Worm (Caenorhabditis elegans) whole organism, L1 larva: ENCODE data around the gene B0244.16.

Experiments used
- aly-2 ChIP-seq: fragments of 150-350 bp; optimal IDR thresholded peaks from 2 replicates; lab custom pipeline; 2014; ENCODE audit warnings: missing biosample characterization, missing genetic modification characterization
- egl-27 ChIP-seq, 2 experiments: fragments of 150-350 bp in 1 of 2; sonication (generic microtip); optimal IDR thresholded peaks; 3 replicates each; lab custom pipeline; 2017 to 2018; ENCODE audit warnings: missing biosample characterization in 2 of 2, missing genetic modification characterization in 2 of 2, missing genetic modification reagents in 2 of 2
- fkh-10 ChIP-seq: sonication (generic microtip); optimal IDR thresholded peaks from 2 replicates; lab custom pipeline; 2017; ENCODE audit warnings: missing biosample characterization, missing genetic modification reagents, missing genetic modification characterization
- hpl-2 ChIP-seq: fragments of 150-350 bp; optimal IDR thresholded peaks from 2 replicates; lab custom pipeline; 2014; ENCODE audit warnings: missing biosample characterization, missing genetic modification reagents, missing genetic modification characterization
- lin-14 ChIP-seq: fragments of 200-800 bp; sonication (Bioruptor generic); optimal IDR thresholded peaks from 2 replicates; lab custom pipeline; 2018; ENCODE audit warnings: mild to moderate bottlenecking, missing genetic modification characterization, moderate library complexity, missing compliant biosample characterization
- lin-39 ChIP-seq: fragments of 150-350 bp; optimal IDR thresholded peaks from 2 replicates; lab custom pipeline; 2014; ENCODE audit warnings: missing biosample characterization, missing genetic modification reagents, missing genetic modification characterization
- lsy-2 ChIP-seq, 2 experiments: fragments of 150-350 bp; optimal IDR thresholded peaks; 2 replicates each; lab custom pipeline; 2014; ENCODE audit warnings: missing biosample characterization in 2 of 2, missing genetic modification characterization in 2 of 2
- nhr-237 ChIP-seq: fragments of 150-350 bp; optimal IDR thresholded peaks from 2 replicates; lab custom pipeline; 2014; ENCODE audit warnings: missing biosample characterization, missing genetic modification characterization
- nhr-28 ChIP-seq: fragments of 150-350 bp; optimal IDR thresholded peaks from 2 replicates; lab custom pipeline; 2014; ENCODE audit warnings: missing biosample characterization, missing genetic modification characterization
- skn-1 ChIP-seq: fragments of 150-350 bp; optimal IDR thresholded peaks from 2 replicates; lab custom pipeline; 2014; ENCODE audit warnings: missing biosample characterization, missing genetic modification characterization
- swsn-7 ChIP-seq: sonication (generic microtip); optimal IDR thresholded peaks from 2 replicates; lab custom pipeline; 2016; ENCODE audit warnings: missing genetic modification characterization, missing compliant biosample characterization
- zag-1 ChIP-seq: fragments of 150-350 bp; optimal IDR thresholded peaks from 2 replicates; lab custom pipeline; 2014; ENCODE audit warnings: missing biosample characterization, missing genetic modification characterization
- ztf-11 ChIP-seq, 2 experiments: sonication (generic microtip); optimal IDR thresholded peaks; 2 replicates each; lab custom pipeline; 2016 to 2017; ENCODE audit warnings: missing genetic modification characterization in 2 of 2, missing biosample characterization in 1 of 2, missing compliant biosample characterization in 1 of 2

DNA sequence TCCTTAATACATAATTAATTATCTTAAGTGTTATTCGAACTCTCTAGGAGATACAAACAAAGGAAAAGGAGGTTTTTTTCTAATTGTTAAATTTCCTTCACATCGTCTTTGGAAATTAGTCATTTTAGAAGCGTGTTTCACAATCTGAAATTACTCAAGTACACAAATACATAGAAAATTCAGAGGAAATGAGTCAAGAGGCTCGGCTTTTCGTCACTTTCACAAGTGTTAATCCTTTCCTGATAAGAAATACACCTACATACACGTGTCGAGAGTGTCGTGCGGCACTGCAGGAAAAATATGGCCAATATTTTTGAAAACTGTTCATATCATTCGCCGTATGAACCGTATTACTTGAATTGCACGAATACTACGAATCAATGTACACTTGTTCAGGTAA is 6.4 kb downstream of the B0244.16 start, which contains the start of gene B0244.4:
- TF ChIP-seq hpl-2 (GFP tag; lab: Kevin White, UChicago) (no peak), egl-27 (tag; optimal IDR thresholded peaks at IDR 0.05; lab: Kevin White, UChicago) (no peak), fkh-10 (GFP tag; lab: Kevin White, UChicago) (no peak), nhr-237 (no peak), ztf-11 (tag; optimal IDR thresholded peaks at IDR 0.05; lab: Kevin White, UChicago) (no peak), nhr-28 (tag; lab: Kevin White, UChicago) (no peak), skn-1 (tag; lab: Kevin White, UChicago) (no peak), zag-1 (tag; lab: Kevin White, UChicago) (no peak), aly-2 (no peak), swsn-7 (tag; lab: Kevin White, UChicago) (no peak), lsy-2 (tag; optimal IDR thresholded peaks at IDR 0.05; lab: Kevin White, UChicago) (no peak), lin-39 (tag; lab: Kevin White, UChicago) (no peak), lin-14 (GFP tag; lab: Kevin White, UChicago) (no peak)
